Fruit fly (Drosophila melanogaster) whole organism, pupa: ENCODE results near the gene Pdcd4.
A peak's percentile ranks its signal among the peaks of the same experiment; 100 is the strongest.

ENCODE experiments used
- CG10348 ChIP-seq: fragments of 200-800 bp; sonication (Bioruptor generic); IDR thresholded peaks from 2 replicates; pipeline ENCODE4 v1.3.6; 2022; ENCODE audit warnings: missing biosample characterization, missing genetic modification characterization
- CG12605 ChIP-seq: fragments of 200-800 bp; sonication (Bioruptor generic); IDR thresholded peaks from 2 replicates; pipeline ENCODE4 v1.3.6; 2022; ENCODE audit warnings: missing biosample characterization, missing genetic modification characterization
- CG13204 ChIP-seq: fragments of 200-800 bp; sonication (Bioruptor generic); optimal IDR thresholded peaks from 2 replicates; lab custom pipeline; 2018; ENCODE audit warnings: missing biosample characterization, mild to moderate bottlenecking, missing genetic modification characterization, moderate library complexity
- CG17806 ChIP-seq: fragments of 200-800 bp; sonication (Bioruptor generic); optimal IDR thresholded peaks from 2 replicates; lab custom pipeline; 2018; ENCODE audit warnings: missing biosample characterization, mild to moderate bottlenecking, missing genetic modification characterization, moderate library complexity
- CG34367 ChIP-seq: fragments of 200-800 bp; sonication (Bioruptor generic); optimal IDR thresholded peaks from 2 replicates; lab custom pipeline; 2018; ENCODE audit warnings: missing biosample characterization, mild to moderate bottlenecking, missing genetic modification characterization
- CG4496 ChIP-seq: fragments of 200-800 bp; sonication (Bioruptor generic); IDR thresholded peaks from 3 replicates; pipeline ENCODE4 v1.3.6; 2022; ENCODE audit warnings: missing biosample characterization, missing genetic modification characterization
- CG9948 ChIP-seq: fragments of 200-800 bp; sonication (Bioruptor generic); optimal IDR thresholded peaks from 2 replicates; lab custom pipeline; 2018; ENCODE audit warnings: missing biosample characterization, mild to moderate bottlenecking, missing genetic modification characterization, moderate library complexity
- D1 ChIP-seq: fragments of 200-800 bp; sonication (Bioruptor generic); optimal IDR thresholded peaks from 2 replicates; lab custom pipeline; 2018; ENCODE audit warnings: missing biosample characterization, mild to moderate bottlenecking, missing genetic modification characterization, moderate library complexity
- EcR ChIP-seq: fragments of 200-800 bp; sonication (Bioruptor generic); optimal IDR thresholded peaks from 3 replicates; lab custom pipeline; 2019; ENCODE audit warnings: missing biosample characterization, missing genetic modification characterization, mild to moderate bottlenecking, moderate library complexity, missing genetic modification reagents
- Ets98B ChIP-seq: fragments of 200-800 bp; sonication (Bioruptor generic); IDR thresholded peaks from 2 replicates; pipeline ENCODE4 v1.3.6; 2022; ENCODE audit warnings: missing biosample characterization, missing genetic modification characterization
- Pif1A ChIP-seq: fragments of 200-800 bp; sonication (Bioruptor generic); optimal IDR thresholded peaks from 3 replicates; lab custom pipeline; 2016; ENCODE audit warnings: missing biosample characterization, missing genetic modification characterization
- fd96Ca ChIP-seq: fragments of 200-800 bp; sonication (Bioruptor generic); IDR thresholded peaks from 3 replicates; pipeline ENCODE4 v1.3.6; 2022; ENCODE audit warnings: missing biosample characterization, missing genetic modification characterization
- gl ChIP-seq: fragments of 200-800 bp; sonication (Bioruptor generic); optimal IDR thresholded peaks from 2 replicates; lab custom pipeline; 2018; ENCODE audit warnings: missing biosample characterization, mild to moderate bottlenecking, missing genetic modification characterization

dm6 chrX:13747635-13748467 is 7.4 kb downstream of the Pdcd4 start:
- peak; percentile 67 for TF ChIP-seq Pif1A (GFP tag; lab: Kevin White, UChicago)
- peak; percentile 33 for TF ChIP-seq CG34367
- peak; percentile 30 for TF ChIP-seq CG9948 (tag; lab: Kevin White, UChicago)
- TF ChIP-seq CG4496 = peak; percentile 68
- no peak for TF ChIP-seq CG13204 (GFP tag; lab: Kevin White, UChicago)
- TF ChIP-seq D1 (tag; lab: Kevin White, UChicago) = no peak
- peak; percentile 91 for TF ChIP-seq EcR (GFP tag; lab: Kevin White, UChicago)
- TF ChIP-seq Ets98B (GFP tag; lab: Robert Waterston, UW) = peak; percentile 22
- TF ChIP-seq CG10348 (GFP tag; lab: Robert Waterston, UW) = no peak
- TF ChIP-seq gl (tag; lab: Kevin White, UChicago) = no peak
- TF ChIP-seq CG12605 = peak; percentile 20; the same call in 1 of the 2 replicates
- TF ChIP-seq fd96Ca (GFP tag; lab: Robert Waterston, UW) = no peak; the same call in 1 of the 3 replicates
- peak; percentile 42 for TF ChIP-seq CG17806 (tag; lab: Kevin White, UChicago)
